Worm (Caenorhabditis elegans) whole organism, L2 larva: Measurements from ENCODE around the gene sru-42.

Experiments used
- C34F6.9 ChIP-seq: fragments of 150-350 bp; optimal IDR thresholded peaks from 2 replicates; lab custom pipeline; 2014; ENCODE audit warnings: missing biosample characterization, missing genetic modification characterization
- F13H6.1 ChIP-seq: sonication (generic microtip); optimal IDR thresholded peaks from 2 replicates; lab custom pipeline; 2016; ENCODE audit warnings: missing genetic modification characterization, missing compliant biosample characterization
- R02D3.7 ChIP-seq: fragments of 150-350 bp; optimal IDR thresholded peaks from 2 replicates; lab custom pipeline; 2014; ENCODE audit warnings: missing biosample characterization, missing genetic modification characterization
- Y55F3AM.14 ChIP-seq: fragments of 200-800 bp; sonication (Bioruptor generic); optimal IDR thresholded peaks from 2 replicates; lab custom pipeline; 2018; ENCODE audit warnings: mild to moderate bottlenecking, missing genetic modification characterization, missing compliant biosample characterization
- ZK546.5 ChIP-seq: sonication (generic microtip); optimal IDR thresholded peaks from 2 replicates; lab custom pipeline; 2017; ENCODE audit warnings: missing biosample characterization, missing genetic modification characterization
- alr-1 ChIP-seq: fragments of 150-350 bp; optimal IDR thresholded peaks from 2 replicates; lab custom pipeline; 2014; ENCODE audit warnings: missing biosample characterization, missing genetic modification characterization
- aly-2 ChIP-seq: fragments of 150-350 bp; optimal IDR thresholded peaks from 2 replicates; lab custom pipeline; 2014; ENCODE audit warnings: missing biosample characterization, missing genetic modification characterization
- ama-1 ChIP-seq: fragments of 150-350 bp; optimal IDR thresholded peaks from 2 replicates; lab custom pipeline; 2018; ENCODE audit warnings: inconsistent platforms
- blmp-1 ChIP-seq: sonication (generic microtip); optimal IDR thresholded peaks from 2 replicates; lab custom pipeline; 2017; ENCODE audit warnings: missing genetic modification characterization, mild to moderate bottlenecking, missing compliant biosample characterization, antibody characterized with exemption, moderate library complexity; ENCODE audit not compliant: insufficient read depth
- ceh-16 ChIP-seq: fragments of 150-350 bp; optimal IDR thresholded peaks from 2 replicates; lab custom pipeline; 2014; ENCODE audit warnings: missing biosample characterization, missing genetic modification characterization
- ceh-82 ChIP-seq: fragments of 150-350 bp; optimal IDR thresholded peaks from 2 replicates; lab custom pipeline; 2014; ENCODE audit warnings: missing biosample characterization, missing genetic modification characterization
- crh-2 ChIP-seq: sonication (generic microtip); optimal IDR thresholded peaks from 2 replicates; lab custom pipeline; 2017; ENCODE audit warnings: missing biosample characterization, missing genetic modification characterization
- dmd-4 ChIP-seq: sonication (generic microtip); optimal IDR thresholded peaks from 2 replicates; lab custom pipeline; 2017; ENCODE audit warnings: missing biosample characterization, missing genetic modification characterization
- egl-27 ChIP-seq: sonication (generic microtip); optimal IDR thresholded peaks from 3 replicates; lab custom pipeline; 2017; ENCODE audit warnings: missing biosample characterization, missing genetic modification reagents, missing genetic modification characterization
- elt-1 ChIP-seq: fragments of 150-350 bp; optimal IDR thresholded peaks from 2 replicates; lab custom pipeline; 2014; ENCODE audit warnings: missing biosample characterization, missing genetic modification characterization
- elt-3 ChIP-seq: sonication (generic microtip); optimal IDR thresholded peaks from 2 replicates; lab custom pipeline; 2017; ENCODE audit warnings: missing biosample characterization, missing genetic modification characterization
- fos-1 ChIP-seq: fragments of 150-350 bp; optimal IDR thresholded peaks from 2 replicates; lab custom pipeline; 2014; ENCODE audit warnings: missing biosample characterization, missing genetic modification characterization
- gmeb-1 ChIP-seq: fragments of 150-350 bp; optimal IDR thresholded peaks from 2 replicates; lab custom pipeline; 2014; ENCODE audit warnings: missing biosample characterization, missing genetic modification characterization
- lin-11 ChIP-seq: fragments of 150-350 bp; sonication (generic microtip); optimal IDR thresholded peaks from 2 replicates; lab custom pipeline; 2014; ENCODE audit warnings: missing biosample characterization, missing genetic modification characterization, inconsistent platforms, mixed read lengths
- lin-13 ChIP-seq: fragments of 150-350 bp; optimal IDR thresholded peaks from 2 replicates; lab custom pipeline; 2014; ENCODE audit warnings: missing biosample characterization, missing genetic modification reagents, missing genetic modification characterization
- lin-39 ChIP-seq: fragments of 150-350 bp; optimal IDR thresholded peaks from 2 replicates; lab custom pipeline; 2014; ENCODE audit warnings: missing biosample characterization, missing genetic modification reagents, missing genetic modification characterization
- lsy-2 ChIP-seq, 2 experiments: fragments of 150-350 bp in 1 of 2; sonication (generic microtip) in 1 of 2; optimal IDR thresholded peaks; 2 replicates each; lab custom pipeline; 2014 to 2017; ENCODE audit warnings: missing biosample characterization in 2 of 2, missing genetic modification characterization in 2 of 2
- mab-5 ChIP-seq: fragments of 150-350 bp; optimal IDR thresholded peaks from 2 replicates; lab custom pipeline; 2014; ENCODE audit warnings: missing biosample characterization, missing genetic modification characterization
- mbf-1 ChIP-seq: sonication (generic microtip); optimal IDR thresholded peaks from 2 replicates; lab custom pipeline; 2017; ENCODE audit warnings: missing biosample characterization, missing genetic modification characterization
- mdl-1 ChIP-seq, 2 experiments: fragments of 150-350 bp in 1 of 2; sonication (generic microtip) in 1 of 2; optimal IDR thresholded peaks; 2 replicates each; lab custom pipeline; 2017; ENCODE audit warnings: missing biosample characterization in 2 of 2, missing genetic modification characterization in 2 of 2
- nhr-10 ChIP-seq: sonication (generic microtip); optimal IDR thresholded peaks from 2 replicates; lab custom pipeline; 2017; ENCODE audit warnings: missing biosample characterization, missing genetic modification characterization
- nhr-11 ChIP-seq: fragments of 150-350 bp; optimal IDR thresholded peaks from 2 replicates; lab custom pipeline; 2014; ENCODE audit warnings: missing biosample characterization, missing genetic modification characterization
- nhr-12 ChIP-seq: fragments of 150-350 bp; optimal IDR thresholded peaks from 2 replicates; lab custom pipeline; 2014; ENCODE audit warnings: missing biosample characterization, missing genetic modification characterization
- nhr-129 ChIP-seq: fragments of 150-350 bp; optimal IDR thresholded peaks from 2 replicates; lab custom pipeline; 2014; ENCODE audit warnings: missing biosample characterization, missing genetic modification characterization
- nhr-21 ChIP-seq: fragments of 150-350 bp; optimal IDR thresholded peaks from 2 replicates; lab custom pipeline; 2014; ENCODE audit warnings: missing biosample characterization, missing genetic modification characterization
- nhr-23 ChIP-seq: fragments of 150-350 bp; optimal IDR thresholded peaks from 2 replicates; lab custom pipeline; 2014; ENCODE audit warnings: missing biosample characterization, missing genetic modification reagents, missing genetic modification characterization
- nhr-237 ChIP-seq: fragments of 150-350 bp; optimal IDR thresholded peaks from 2 replicates; lab custom pipeline; 2014; ENCODE audit warnings: missing biosample characterization, missing genetic modification characterization
- nhr-25 ChIP-seq: fragments of 150-350 bp; sonication (generic microtip); optimal IDR thresholded peaks from 3 replicates; lab custom pipeline; 2014; ENCODE audit warnings: missing biosample characterization, missing genetic modification characterization
- nhr-6 ChIP-seq: fragments of 150-350 bp; optimal IDR thresholded peaks from 2 replicates; lab custom pipeline; 2014; ENCODE audit warnings: missing biosample characterization, missing genetic modification characterization
- nhr-77 ChIP-seq: fragments of 150-350 bp; optimal IDR thresholded peaks from 2 replicates; lab custom pipeline; 2014; ENCODE audit warnings: missing biosample characterization, missing genetic modification characterization
- peb-1 ChIP-seq: fragments of 150-350 bp; optimal IDR thresholded peaks from 2 replicates; lab custom pipeline; 2014; ENCODE audit warnings: missing biosample characterization, missing genetic modification characterization
- sem-4 ChIP-seq: fragments of 150-350 bp; optimal IDR thresholded peaks from 2 replicates; lab custom pipeline; 2014; ENCODE audit warnings: missing biosample characterization, missing genetic modification reagents, missing genetic modification characterization
- skn-1 ChIP-seq: sonication (generic microtip); optimal IDR thresholded peaks from 2 replicates; lab custom pipeline; 2017; ENCODE audit warnings: missing biosample characterization, missing genetic modification characterization
- sma-3 ChIP-seq: sonication (generic microtip); optimal IDR thresholded peaks from 2 replicates; lab custom pipeline; 2016; ENCODE audit warnings: missing genetic modification reagents, missing genetic modification characterization, missing compliant biosample characterization
- sma-9 ChIP-seq, 2 experiments: fragments of 150-350 bp in 1 of 2; sonication (generic microtip) in 1 of 2; optimal IDR thresholded peaks; 2 replicates each; lab custom pipeline; 2014 to 2016; ENCODE audit warnings: missing genetic modification characterization in 2 of 2, mild to moderate bottlenecking in 1 of 2, missing biosample characterization in 1 of 2, missing compliant biosample characterization in 1 of 2, missing genetic modification reagents in 1 of 2, moderate library complexity in 1 of 2
- snpc-4 ChIP-seq: fragments of 150-350 bp; optimal IDR thresholded peaks from 2 replicates; lab custom pipeline; 2014; ENCODE audit warnings: missing biosample characterization, missing genetic modification characterization
- unc-39 ChIP-seq: fragments of 150-350 bp; optimal IDR thresholded peaks from 2 replicates; lab custom pipeline; 2014; ENCODE audit warnings: missing biosample characterization, missing genetic modification characterization
- unc-55 ChIP-seq: fragments of 150-350 bp; sonication (generic microtip); optimal IDR thresholded peaks from 3 replicates; lab custom pipeline; 2014; ENCODE audit warnings: missing biosample characterization, missing genetic modification reagents, missing genetic modification characterization
- unc-62 ChIP-seq: fragments of 150-350 bp; optimal IDR thresholded peaks from 2 replicates; lab custom pipeline; 2014; ENCODE audit warnings: missing biosample characterization, missing genetic modification reagents, missing genetic modification characterization
- zag-1 ChIP-seq: fragments of 150-350 bp; optimal IDR thresholded peaks from 2 replicates; lab custom pipeline; 2014; ENCODE audit warnings: missing biosample characterization, missing genetic modification characterization
- ztf-1 ChIP-seq: fragments of 200-800 bp; sonication (Bioruptor generic); conservative IDR thresholded peaks from 2 replicates; pipeline ENCODE4 v1.3.6; 2022; ENCODE audit warnings: missing genetic modification characterization, missing compliant biosample characterization
- ztf-11 ChIP-seq: sonication (generic microtip); optimal IDR thresholded peaks from 2 replicates; lab custom pipeline; 2017; ENCODE audit warnings: missing biosample characterization, missing genetic modification characterization
- ztf-4 ChIP-seq: fragments of 150-350 bp; optimal IDR thresholded peaks from 2 replicates; lab custom pipeline; 2014; ENCODE audit warnings: missing biosample characterization, missing genetic modification characterization

Gene sru-42

ce11 chrV:15661580-15661979, 11.3 kb downstream of the sru-42 start:
- TF ChIP-seq sem-4 (tag; lab: Kevin White, UChicago) (peak; percentile 9), peb-1 (no peak), nhr-129 (peak; percentile 0), sma-9 (GFP tag; optimal IDR thresholded peaks at IDR 0.05; lab: Kevin White, UChicago) (peak; percentile 7), sma-9 (tag; optimal IDR thresholded peaks at IDR 0.05; lab: Kevin White, UChicago) (no peak)

ce11 chrV:15664053-15664661, 13.9 kb downstream of the sru-42 start:
- TF ChIP-seq nhr-237 (tag; lab: Kevin White, UChicago): no peak
- peak in 1 of 2 experiments; percentile 33 for TF ChIP-seq lsy-2 (tag; optimal IDR thresholded peaks at IDR 0.05; lab: Kevin White, UChicago)
- TF ChIP-seq sem-4 (tag; lab: Kevin White, UChicago): peak; percentile 54
- TF ChIP-seq nhr-10 (tag; lab: Kevin White, UChicago): no peak
- no peak for TF ChIP-seq sma-3 (GFP tag; lab: Kevin White, UChicago)
- no peak for TF ChIP-seq Y55F3AM.14 (GFP tag; lab: Kevin White, UChicago)
- no peak for TF ChIP-seq ztf-11
- no peak for TF ChIP-seq aly-2 (tag; lab: Kevin White, UChicago)
- TF ChIP-seq lin-39 (tag; lab: Kevin White, UChicago): no peak
- no peak for TF ChIP-seq nhr-12 (tag; lab: Kevin White, UChicago)
- no peak for TF ChIP-seq dmd-4
- TF ChIP-seq mdl-1 (tag; optimal IDR thresholded peaks at IDR 0.05; lab: Kevin White, UChicago): no peak
- TF ChIP-seq nhr-11 (tag; lab: Kevin White, UChicago): no peak
- TF ChIP-seq snpc-4 (tag; lab: Kevin White, UChicago): no peak
- TF ChIP-seq ztf-1 (GFP tag; lab: Robert Waterston, UW): no peak
- TF ChIP-seq egl-27 (tag; lab: Kevin White, UChicago): peak; percentile 5
- peak; percentile 80 for TF ChIP-seq blmp-1
- no peak for TF ChIP-seq unc-55
- no peak for TF ChIP-seq ceh-82 (tag; lab: Kevin White, UChicago)
- TF ChIP-seq unc-62 (GFP tag; lab: Kevin White, UChicago): no peak
- peak; percentile 15 for TF ChIP-seq gmeb-1 (tag; lab: Kevin White, UChicago)
- no peak for TF ChIP-seq skn-1 (tag; lab: Kevin White, UChicago)
- TF ChIP-seq crh-2: peak; percentile 47
- TF ChIP-seq mab-5: no peak
- TF ChIP-seq ceh-16 (tag; lab: Kevin White, UChicago): peak; percentile 45
- TF ChIP-seq nhr-23 (tag; lab: Kevin White, UChicago): no peak
- peak; percentile 59 for TF ChIP-seq fos-1 (tag; lab: Kevin White, UChicago)
- no peak for TF ChIP-seq zag-1
- TF ChIP-seq elt-1: peak; percentile 26
- TF ChIP-seq nhr-25 (tag; lab: Kevin White, UChicago): peak; percentile 79
- peak; percentile 16 for TF ChIP-seq nhr-6 (tag; lab: Kevin White, UChicago)
- peak; percentile 50 for TF ChIP-seq F13H6.1 (tag; lab: Kevin White, UChicago)
- peak; percentile 25 for TF ChIP-seq C34F6.9
- no peak for TF ChIP-seq ZK546.5 (tag; lab: Kevin White, UChicago)
- no peak for TF ChIP-seq nhr-77
- no peak for TF ChIP-seq lin-11 (tag; lab: Kevin White, UChicago)
- no peak for TF ChIP-seq unc-39 (tag; lab: Kevin White, UChicago)
- TF ChIP-seq nhr-129: peak; percentile 93
- TF ChIP-seq nhr-21 (tag; lab: Kevin White, UChicago): no peak
- TF ChIP-seq lin-13 (GFP tag; lab: Kevin White, UChicago): no peak
- TF ChIP-seq mbf-1 (tag; lab: Kevin White, UChicago): no peak
- peak; percentile 53 for TF ChIP-seq ama-1
- TF ChIP-seq ztf-4 (tag; lab: Kevin White, UChicago): no peak
- no peak for TF ChIP-seq peb-1
- TF ChIP-seq elt-3 (tag; lab: Kevin White, UChicago): no peak
- TF ChIP-seq sma-9 (GFP tag; optimal IDR thresholded peaks at IDR 0.05; lab: Kevin White, UChicago): peak; percentile 53
- no peak for TF ChIP-seq sma-9 (tag; optimal IDR thresholded peaks at IDR 0.05; lab: Kevin White, UChicago)
- TF ChIP-seq R02D3.7 (tag; lab: Kevin White, UChicago): no peak
- no peak for TF ChIP-seq alr-1 (tag; lab: Kevin White, UChicago)
- TF ChIP-seq, all 48 proteins: peak for 16
